Fruit fly (Drosophila melanogaster) S2 (cell line): ENCODE measurements around the gene CG13041.

ENCODE experiments used
- CG8478 ChIP-seq: fragments of >200 bp; optimal IDR thresholded peaks from 2 replicates; lab custom pipeline; 2018
- CTCF ChIP-seq, 2 experiments: fragments of >200 bp; optimal IDR thresholded peaks; 2 replicates each; lab custom pipeline; 2018

Gene CG13041

DNA sequence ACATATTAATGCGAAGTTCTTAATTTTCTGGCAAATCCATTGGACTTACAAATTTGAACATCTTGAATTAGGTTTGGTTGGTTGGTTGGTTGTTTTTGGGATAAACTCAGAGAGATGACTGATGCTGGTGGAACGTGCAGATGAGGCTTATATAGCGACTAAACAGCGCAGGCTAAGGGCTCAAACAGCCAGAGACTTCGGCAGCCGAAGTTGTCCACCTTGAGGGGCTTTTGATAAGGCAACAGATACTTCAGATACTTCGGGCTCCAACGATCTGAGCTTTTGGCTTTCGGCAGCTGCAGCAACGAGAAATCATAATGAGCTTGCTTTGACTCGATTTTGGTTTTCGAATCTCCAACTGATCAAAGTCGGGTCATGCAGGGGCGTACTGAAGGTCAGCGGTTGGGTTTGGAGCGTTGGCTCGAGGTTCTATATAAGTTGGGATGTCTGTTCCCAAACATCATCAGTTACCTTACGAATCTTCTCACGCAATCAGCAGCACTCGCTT lies at the start of gene CG13041, which contains the start of gene CG13060:
Gene CG13041, minus strand, starts transcription at position 128 of the 508 bp plus-strand sequence.
Gene CG13060, plus strand, starts transcription at position 458 of the 508 bp plus-strand sequence.
- TF ChIP-seq CG8478 (no peak), CTCF (optimal IDR thresholded peaks at IDR 0.05; lab: Kevin White, UChicago) (no peak)

DNA sequence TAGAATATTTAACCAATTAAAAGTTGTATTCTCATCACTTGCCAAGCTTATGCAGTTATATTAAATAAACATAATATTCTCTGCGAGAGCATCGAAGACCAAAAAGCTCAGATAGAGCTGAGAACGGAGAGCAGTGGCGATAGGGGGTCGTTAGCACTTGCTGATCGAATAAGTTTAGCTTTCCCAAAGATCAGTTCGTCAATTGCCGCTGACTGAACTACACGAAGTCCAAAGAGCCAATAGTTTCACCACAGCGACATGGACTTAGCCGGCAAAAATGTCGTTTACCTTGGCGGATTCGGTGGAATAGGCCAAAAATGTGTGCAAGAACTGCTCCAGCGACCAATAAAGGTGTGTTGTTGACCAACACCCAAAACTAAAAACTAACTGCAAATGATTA lies 48.9 kb upstream of the CG13041 start, which contains the start of gene CG4842:
Gene CG4842, plus strand, starts transcription at position 191 of the 400 bp plus-strand sequence.
- no peak for TF ChIP-seq CG8478
- TF ChIP-seq CTCF (optimal IDR thresholded peaks at IDR 0.05; lab: Kevin White, UChicago): no peak

DNA sequence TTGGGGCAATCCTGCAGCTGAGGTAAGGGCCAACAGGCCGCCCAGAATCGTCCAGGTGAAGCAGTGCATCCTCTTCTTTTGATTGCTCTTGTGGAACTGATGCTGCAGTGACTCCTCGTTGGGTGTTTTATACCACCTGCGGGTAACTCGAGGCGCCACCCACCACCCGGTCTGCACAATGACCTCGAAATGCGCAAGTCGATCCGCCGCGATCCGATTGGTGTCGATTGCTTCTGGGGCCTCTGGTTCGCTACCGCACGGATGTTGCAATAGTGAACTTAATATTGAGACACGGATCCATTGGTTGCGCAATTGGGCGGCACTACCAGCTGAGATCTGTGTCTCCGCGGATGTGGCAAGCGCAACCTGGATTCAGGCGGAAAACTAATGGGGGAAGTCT lies 47.9 kb upstream of the CG13041 start, which contains the start of gene Cpr72Ec:
Gene Cpr72Ec, minus strand, starts transcription at position 101 of the 400 bp plus-strand sequence.
- no peak for TF ChIP-seq CTCF (optimal IDR thresholded peaks at IDR 0.05; lab: Kevin White, UChicago)
- no peak for TF ChIP-seq CG8478

DNA sequence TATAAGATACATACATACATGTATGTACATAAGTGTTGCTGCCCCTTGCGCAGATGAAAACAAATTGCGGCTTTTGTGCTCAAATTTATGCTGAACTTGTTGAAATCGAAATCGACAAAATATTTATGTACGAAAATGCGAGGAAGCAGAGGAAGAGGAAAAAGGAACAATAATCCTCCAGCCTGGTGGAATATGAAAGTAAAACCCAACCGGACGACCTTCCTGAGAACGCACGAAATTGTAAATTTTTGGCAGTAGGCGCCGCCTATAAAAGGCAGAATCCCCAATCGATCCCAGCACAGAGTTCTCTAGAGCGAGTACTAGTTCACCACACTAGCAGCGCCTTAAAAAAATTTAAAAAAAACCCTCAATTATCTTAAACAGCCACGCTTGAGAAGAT lies 45.3 kb upstream of the CG13041 start, which contains the start of gene Cpr72Eb:
Gene Cpr72Eb, plus strand, starts transcription at position 301 of the 400 bp plus-strand sequence.
- TF ChIP-seq CTCF (optimal IDR thresholded peaks at IDR 0.05; lab: Kevin White, UChicago) (no peak), CG8478 (no peak)

DNA sequence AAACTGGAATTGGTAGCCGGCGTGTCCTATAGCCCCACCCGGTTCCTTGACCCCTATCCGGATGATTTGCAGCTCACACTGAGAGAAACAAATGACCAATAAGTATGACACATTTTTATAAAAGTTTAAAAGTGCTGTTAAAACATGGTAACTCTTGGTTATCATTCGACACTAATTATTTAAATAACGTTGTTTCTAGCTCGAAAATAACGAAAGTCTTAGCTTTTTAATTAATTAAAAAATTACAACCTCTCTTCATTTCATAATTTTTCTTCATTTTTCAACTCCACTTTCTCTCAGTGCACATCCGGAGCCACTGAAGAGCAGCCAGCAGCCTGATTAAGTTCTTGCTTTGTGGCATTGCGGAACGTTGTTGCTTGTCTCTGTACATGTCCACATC lies 44.9 kb upstream of the CG13041 start:
- TF ChIP-seq CG8478 (no peak), CTCF (optimal IDR thresholded peaks at IDR 0.05; lab: Kevin White, UChicago) (no peak)

DNA sequence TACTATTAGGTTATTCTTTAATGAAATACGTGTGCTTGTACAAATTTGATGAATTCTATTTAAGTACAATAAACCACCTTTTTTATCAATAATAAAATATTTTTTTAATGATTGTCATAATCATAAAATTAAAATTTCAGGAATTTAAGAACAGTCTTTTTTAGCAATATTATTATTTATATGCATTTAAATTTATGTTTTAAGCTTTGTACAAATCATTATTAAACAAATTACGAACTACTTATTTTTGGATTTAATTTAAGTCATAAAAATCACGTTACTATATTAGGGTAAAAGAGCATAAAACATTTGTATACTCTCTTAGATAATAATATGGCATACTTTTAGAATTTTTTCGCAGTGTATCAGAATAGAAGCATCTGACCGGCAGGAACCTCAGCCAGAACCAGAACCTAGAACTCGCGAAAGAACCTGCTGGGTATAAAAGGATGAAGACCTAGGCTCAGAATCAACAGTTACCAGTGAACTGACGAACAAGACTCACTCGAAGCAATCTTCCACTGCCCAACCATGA lies 42.9 kb upstream of the CG13041 start, which contains the start of gene Cpr72Ea:
Gene Cpr72Ea, plus strand, starts transcription at position 485 of the 535 bp plus-strand sequence.
- TF ChIP-seq CTCF (optimal IDR thresholded peaks at IDR 0.05; lab: Kevin White, UChicago): no peak

DNA sequence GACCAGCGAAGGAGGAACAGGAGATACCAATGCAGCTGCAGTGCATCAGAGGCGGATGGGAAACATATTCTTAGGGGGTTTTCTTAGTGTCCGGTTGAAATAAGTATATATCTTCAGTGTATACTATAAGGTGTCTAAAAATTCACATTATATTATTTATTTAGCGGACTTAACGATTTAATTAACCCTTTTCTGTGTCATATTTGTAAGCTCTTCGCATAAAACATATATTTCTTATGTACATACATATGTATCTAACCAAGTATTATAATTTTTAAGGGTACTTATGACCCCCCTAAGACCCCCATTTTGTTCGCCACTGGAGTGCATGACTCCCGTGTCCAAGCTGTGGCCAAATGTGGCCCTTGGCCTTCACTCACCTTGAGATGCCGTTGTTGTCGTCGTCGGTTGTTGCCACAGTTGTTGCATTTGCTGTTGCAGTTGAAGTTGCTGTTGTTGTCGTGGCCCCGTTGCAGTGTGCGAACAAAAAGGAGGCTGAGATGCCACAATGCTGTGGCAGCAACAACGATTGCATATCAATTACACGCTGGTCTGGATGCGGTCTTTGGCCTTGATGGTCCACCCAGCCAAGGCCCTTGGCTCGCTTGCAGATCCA lies 42.0 kb upstream of the CG13041 start:
- no peak for TF ChIP-seq CG8478
- TF ChIP-seq CTCF (optimal IDR thresholded peaks at IDR 0.05; lab: Kevin White, UChicago): no peak

DNA sequence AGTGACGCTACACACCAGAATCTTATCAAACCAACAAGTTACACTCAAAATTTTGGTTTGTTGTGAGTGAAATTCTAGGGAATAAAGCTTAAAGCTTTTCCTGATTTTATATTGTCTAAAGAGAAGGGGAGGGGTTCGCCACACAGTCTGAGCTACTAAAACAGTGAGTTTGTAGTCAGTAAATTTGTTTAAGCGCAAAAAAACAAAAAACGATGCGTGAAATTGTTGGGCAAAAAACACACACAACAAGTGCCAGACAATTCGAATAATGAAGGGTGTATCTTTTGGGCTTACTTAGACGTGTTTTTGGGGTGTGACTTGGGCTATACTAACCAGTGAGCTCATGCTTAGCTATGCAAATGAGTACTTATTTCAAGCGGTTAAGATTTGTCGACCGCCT lies 40.5 kb upstream of the CG13041 start:
- TF ChIP-seq CTCF (optimal IDR thresholded peaks at IDR 0.05; lab: Kevin White, UChicago) (no peak), CG8478 (no peak)

DNA sequence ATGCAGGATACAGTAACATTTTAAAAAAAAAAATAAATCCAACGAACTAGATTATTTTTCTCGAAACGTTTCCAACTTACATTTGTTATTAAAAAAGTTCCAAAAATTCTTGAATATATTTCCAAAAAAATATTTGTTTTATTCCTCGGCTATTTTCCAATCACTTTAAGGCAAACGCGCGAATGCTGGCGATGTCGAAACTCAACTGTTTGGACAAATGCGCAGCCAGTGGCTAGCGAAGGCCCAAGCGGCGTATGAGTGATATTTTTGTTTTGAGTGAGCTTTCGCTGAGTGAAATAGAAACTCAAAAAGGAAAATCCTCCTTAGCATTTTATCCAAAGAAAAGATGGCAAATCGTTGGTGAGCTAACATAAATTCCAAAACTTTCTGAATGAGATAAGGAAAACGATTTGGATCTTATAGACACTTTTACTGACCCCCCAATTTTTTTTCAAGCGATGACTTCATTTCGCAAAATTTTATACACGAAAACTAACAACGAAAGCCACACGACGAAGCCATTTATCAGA lies 40.0 kb upstream of the CG13041 start, which contains the start of gene ringer:
Gene ringer, minus strand, starts transcription at position 210 of the 530 bp plus-strand sequence.
- TF ChIP-seq CTCF (optimal IDR thresholded peaks at IDR 0.05; lab: Kevin White, UChicago): no peak
- no peak for TF ChIP-seq CG8478

DNA sequence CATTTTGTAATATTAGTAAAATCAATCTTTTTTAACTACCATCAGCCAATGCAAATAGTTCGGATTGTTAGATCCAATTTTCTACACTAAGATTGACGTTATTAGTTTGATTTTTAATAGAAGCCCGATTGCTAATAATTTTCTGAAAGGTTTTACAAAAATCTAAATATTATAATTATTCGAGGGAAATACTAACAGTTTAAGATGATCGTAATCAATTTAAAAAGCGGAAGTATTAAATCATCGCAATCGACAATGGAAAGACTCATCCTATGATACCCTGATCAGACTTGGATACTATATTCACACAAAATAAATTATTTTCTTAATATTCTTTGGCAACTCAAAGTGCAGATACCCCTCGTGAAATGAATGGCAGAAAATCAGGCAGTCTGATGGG lies 38.5 kb upstream of the CG13041 start:
- TF ChIP-seq CG8478: no peak
- no peak for TF ChIP-seq CTCF (optimal IDR thresholded peaks at IDR 0.05; lab: Kevin White, UChicago)

DNA sequence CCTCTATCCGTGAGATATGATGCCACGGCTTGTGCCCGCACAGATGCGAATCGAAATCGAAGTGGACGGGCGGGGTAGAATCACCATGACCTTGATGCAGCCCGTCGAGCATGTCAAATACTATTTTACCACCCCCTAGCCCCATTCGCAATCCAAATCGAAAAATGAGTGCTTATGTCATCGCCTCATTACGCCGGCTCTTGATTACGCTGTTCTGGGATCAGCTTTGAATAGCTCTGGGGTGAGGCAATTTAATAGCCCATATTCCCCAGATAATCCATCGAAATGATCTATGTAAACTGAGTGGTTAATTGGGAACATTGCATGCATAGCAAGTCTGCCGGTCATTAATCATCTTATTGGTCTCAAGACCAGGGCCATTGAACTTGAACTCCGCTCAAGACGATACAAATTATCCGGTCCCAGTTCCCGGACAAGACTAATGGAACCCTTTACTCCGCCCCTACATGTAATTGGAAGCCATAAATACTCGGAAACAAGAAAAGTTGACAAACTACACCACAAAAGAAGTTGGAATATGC lies 37.9 kb upstream of the CG13041 start:
- TF ChIP-seq CG8478 (no peak), CTCF (optimal IDR thresholded peaks at IDR 0.05; lab: Kevin White, UChicago) (no peak)

DNA sequence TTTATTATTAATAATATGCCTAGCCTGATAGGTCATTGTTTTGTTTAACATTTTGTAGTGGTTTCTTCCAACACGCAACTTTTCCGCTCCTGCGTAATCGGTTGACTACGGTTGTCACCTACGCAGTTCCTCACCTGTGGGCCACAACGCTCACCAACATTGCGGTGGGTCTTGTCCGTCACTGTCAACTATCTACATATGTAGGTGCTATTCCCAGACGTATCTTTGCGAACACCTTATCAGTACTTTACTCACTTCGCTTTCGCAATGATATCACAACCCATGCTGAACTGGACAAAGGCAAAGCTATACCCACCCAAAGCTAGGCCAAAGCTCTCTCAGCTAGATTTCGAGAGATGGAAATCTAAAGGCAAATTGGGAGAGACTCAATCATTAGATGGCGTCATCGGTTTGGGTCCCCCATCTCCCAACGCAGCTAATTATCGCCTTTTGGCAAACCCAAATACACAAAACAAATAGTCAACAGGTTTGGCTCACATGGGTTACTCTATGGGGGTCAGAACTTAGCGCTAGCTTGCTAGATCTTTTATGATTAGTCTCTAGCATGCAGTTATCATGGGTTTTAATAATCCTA lies 36.9 kb upstream of the CG13041 start:
- no peak for TF ChIP-seq CTCF (optimal IDR thresholded peaks at IDR 0.05; lab: Kevin White, UChicago)
- TF ChIP-seq CG8478: no peak

DNA sequence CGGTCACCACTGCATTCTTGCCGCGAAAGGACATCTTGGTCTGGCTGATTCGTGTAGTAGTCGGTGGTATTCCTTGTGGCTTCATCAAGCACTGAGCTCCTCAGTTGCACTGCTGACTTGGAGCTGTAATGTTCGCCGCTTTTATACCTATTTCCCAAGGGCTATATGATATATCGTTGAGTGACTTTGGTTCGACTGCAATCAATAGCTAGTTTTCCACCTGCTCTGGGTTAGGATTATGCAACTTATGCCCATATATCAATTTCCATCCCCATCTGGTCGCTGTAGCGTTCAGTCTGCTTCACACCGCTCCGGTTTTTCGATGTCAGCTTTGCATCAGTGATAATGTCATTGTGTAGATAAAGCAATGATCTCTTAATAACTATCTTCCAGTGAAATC lies 34.9 kb upstream of the CG13041 start, which contains the start of gene Pdh:
Gene Pdh, minus strand, starts transcription at position 101 of the 400 bp plus-strand sequence.
- TF ChIP-seq CG8478: no peak
- TF ChIP-seq CTCF (optimal IDR thresholded peaks at IDR 0.05; lab: Kevin White, UChicago): no peak

DNA sequence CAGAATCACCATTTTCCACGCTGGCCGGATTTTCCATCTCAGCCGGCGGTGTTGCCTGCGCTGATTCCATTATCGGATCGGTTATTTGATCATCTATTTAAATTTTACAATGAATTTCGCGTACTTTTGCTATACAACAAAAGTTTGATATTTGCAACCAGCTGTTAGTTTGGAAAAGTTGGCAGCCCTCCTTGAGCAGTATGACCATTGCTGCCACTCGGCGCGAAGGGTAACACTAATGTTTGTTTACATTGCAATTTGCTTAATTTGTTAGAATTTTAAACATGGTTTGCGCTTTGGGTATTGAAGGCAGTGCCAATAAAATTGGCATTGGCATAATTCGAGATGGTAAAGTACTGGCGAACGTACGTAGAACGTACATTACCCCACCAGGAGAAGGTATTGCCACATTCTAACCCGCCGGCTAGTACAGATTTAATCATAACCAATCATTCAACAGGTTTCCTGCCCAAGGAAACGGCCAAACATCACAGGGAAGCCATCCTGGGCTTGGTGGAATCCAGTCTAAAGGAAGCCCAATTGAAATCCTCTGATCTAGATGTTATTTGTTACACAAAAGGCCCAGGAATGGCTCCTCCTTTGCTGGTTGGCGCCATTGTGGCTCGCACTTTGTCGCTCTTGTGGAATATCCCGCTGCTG lies 32.6 kb upstream of the CG13041 start, which contains the start of the genes Golgin104 and Tcs3:
Gene Golgin104, minus strand, starts transcription at position 182 of the 660 bp plus-strand sequence.
Gene Tcs3, plus strand, starts transcription at position 222 of the 660 bp plus-strand sequence.
- TF ChIP-seq CTCF (optimal IDR thresholded peaks at IDR 0.05; lab: Kevin White, UChicago) (no peak), CG8478 (no peak)

DNA sequence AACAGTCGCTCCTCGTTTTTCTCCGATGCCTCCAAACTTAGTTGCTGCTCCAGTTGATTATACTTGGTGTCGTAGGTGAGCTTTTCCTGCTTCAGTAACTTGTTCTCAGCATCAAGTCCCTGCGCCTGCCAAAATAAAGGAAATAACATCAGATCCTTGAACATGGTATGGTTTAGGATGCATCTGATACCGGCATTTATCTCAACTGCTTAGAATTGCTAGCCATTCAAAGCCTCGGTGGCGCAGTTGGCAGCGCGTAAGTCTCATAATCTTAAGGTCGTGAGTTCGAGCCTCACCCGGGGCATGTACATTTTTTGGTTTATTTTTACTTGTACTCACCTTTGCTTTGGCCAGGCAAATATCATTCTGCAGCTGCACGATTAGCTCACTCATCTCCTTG lies 30.4 kb upstream of the CG13041 start:
- TF ChIP-seq CG8478 (no peak), CTCF (optimal IDR thresholded peaks at IDR 0.05; lab: Kevin White, UChicago) (no peak)
